Worm (Caenorhabditis elegans) whole organism, L3 larva: ENCODE results near the gene idpc-3.

Experiments
- R02D3.7 ChIP-seq: fragments of 150-350 bp; optimal IDR thresholded peaks from 2 replicates; lab custom pipeline; 2014; ENCODE audit warnings: missing biosample characterization, missing genetic modification characterization
- ceh-82 ChIP-seq: fragments of 150-350 bp; optimal IDR thresholded peaks from 2 replicates; lab custom pipeline; 2014; ENCODE audit warnings: missing biosample characterization, missing genetic modification characterization
- eor-1 ChIP-seq, 2 experiments: fragments of 150-350 bp; optimal IDR thresholded peaks; 2 replicates each; lab custom pipeline; 2014 to 2018; ENCODE audit warnings: missing biosample characterization in 2 of 2, missing genetic modification characterization in 2 of 2
- hmg-11 ChIP-seq: sonication (generic microtip); optimal IDR thresholded peaks from 2 replicates; lab custom pipeline; 2016; ENCODE audit warnings: missing genetic modification characterization, missing compliant biosample characterization
- mdl-1 ChIP-seq: fragments of 150-350 bp; optimal IDR thresholded peaks from 2 replicates; lab custom pipeline; 2014; ENCODE audit warnings: missing biosample characterization, missing genetic modification characterization
- nhr-28 ChIP-seq: fragments of 150-350 bp; optimal IDR thresholded peaks from 2 replicates; lab custom pipeline; 2014; ENCODE audit warnings: missing biosample characterization, missing genetic modification characterization
- nhr-43 ChIP-seq: sonication (generic microtip); optimal IDR thresholded peaks from 2 replicates; lab custom pipeline; 2016; ENCODE audit warnings: mild to moderate bottlenecking, missing genetic modification characterization, missing compliant biosample characterization; ENCODE audit not compliant: poor library complexity, severe bottlenecking
- nhr-67 ChIP-seq: fragments of 150-350 bp; optimal IDR thresholded peaks from 2 replicates; lab custom pipeline; 2014; ENCODE audit warnings: missing biosample characterization, missing genetic modification characterization
- snpc-4 ChIP-seq: fragments of 150-350 bp; optimal IDR thresholded peaks from 2 replicates; lab custom pipeline; 2014; ENCODE audit warnings: missing biosample characterization, missing genetic modification characterization
- unc-62 ChIP-seq: fragments of 150-350 bp; sonication (generic microtip); optimal IDR thresholded peaks from 4 replicates; lab custom pipeline; 2014; ENCODE audit warnings: missing biosample characterization, missing genetic modification reagents, missing genetic modification characterization
- ztf-4 ChIP-seq: fragments of 150-350 bp; optimal IDR thresholded peaks from 2 replicates; lab custom pipeline; 2014; ENCODE audit warnings: missing biosample characterization, missing genetic modification characterization

DNA sequence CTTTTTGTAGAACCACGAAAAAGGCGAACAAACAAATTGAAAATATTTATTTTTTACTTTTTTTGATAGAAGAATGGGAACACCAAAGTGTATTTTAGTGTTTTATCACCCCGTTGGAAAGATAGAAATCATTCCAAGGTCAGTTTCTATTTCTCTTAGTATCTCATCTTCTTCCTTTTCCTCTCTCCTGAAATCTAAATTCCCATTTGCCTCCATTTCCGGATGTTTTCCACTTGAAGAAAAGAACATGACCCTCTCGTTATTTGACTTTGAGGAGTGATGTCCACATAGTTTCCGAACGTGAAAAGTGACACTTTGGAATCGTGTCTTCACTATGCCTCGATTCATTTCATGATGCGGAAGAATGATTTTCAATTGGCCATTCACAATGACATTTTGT, 41.4 kb downstream of the idpc-3 start:
- TF ChIP-seq unc-62, result no peak
- no peak for TF ChIP-seq nhr-67 (tag; lab: Kevin White, UChicago)
- no peak for TF ChIP-seq snpc-4 (tag; lab: Kevin White, UChicago)
- no peak for TF ChIP-seq hmg-11 (tag; lab: Kevin White, UChicago)
- TF ChIP-seq ceh-82 (tag; lab: Kevin White, UChicago), result no peak
- TF ChIP-seq ztf-4 (tag; lab: Kevin White, UChicago), result no peak
- no peak for TF ChIP-seq eor-1 (tag; optimal IDR thresholded peaks at IDR 0.05; lab: Kevin White, UChicago)
- no peak for TF ChIP-seq nhr-43
- no peak for TF ChIP-seq mdl-1
- TF ChIP-seq R02D3.7 (tag; lab: Kevin White, UChicago), result no peak
- no peak for TF ChIP-seq nhr-28 (tag; lab: Kevin White, UChicago)
